Worm (Caenorhabditis elegans): Measurements from ENCODE around the gene gpch-1.

The gpch-1 gene

DNA sequence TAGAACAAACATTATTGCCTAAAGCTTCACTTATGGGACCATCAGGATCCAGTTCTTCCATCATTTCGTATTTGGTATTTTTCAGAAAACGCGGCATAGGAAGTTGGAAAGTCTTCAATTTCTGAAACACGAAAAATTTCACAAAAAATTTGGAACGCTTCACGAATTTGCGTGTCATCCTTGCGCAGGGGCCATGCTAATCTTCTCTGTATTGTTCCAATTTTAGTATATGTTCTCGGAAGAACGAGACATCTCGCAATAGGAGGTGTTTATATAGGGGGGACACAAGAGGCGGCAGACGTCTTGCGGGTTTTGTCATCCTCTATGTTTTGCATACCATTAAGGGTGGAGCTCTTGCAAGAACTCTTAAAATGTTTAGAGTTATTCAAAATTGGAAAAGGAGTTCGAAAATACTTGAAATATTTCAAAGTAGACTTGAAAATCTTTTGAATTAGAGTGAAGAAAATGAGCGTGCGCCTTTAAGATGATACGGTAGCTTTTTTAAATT lies 18.4 kb downstream of the gpch-1 start (continued):
- TF ChIP-seq snpc-4 (tag; optimal IDR thresholded peaks at IDR 0.05) = peak; percentile 96
- TF ChIP-seq mab-9 (GFP tag; IDR thresholded peaks at IDR 0.05) = peak; percentile 67
- TF ChIP-seq nhr-90 (tag; optimal IDR thresholded peaks at IDR 0.05; ENCODE audit: poor library complexity) = peak; percentile 27
- peak in 1 of 2 experiments; percentile 26 for TF ChIP-seq efl-1 (optimal IDR thresholded peaks at IDR 0.05)
- TF ChIP-seq efl-1 (GFP tag; optimal IDR thresholded peaks at IDR 0.05 in 1 of 2) = peak in 1 of 2 experiments; percentile 88

- no peak for TF ChIP-seq egl-27 (tag; optimal IDR thresholded peaks at IDR 0.05)
- no peak for TF ChIP-seq C34B4.2 (tag; optimal IDR thresholded peaks at IDR 0.05)
- no peak for TF ChIP-seq unc-62 (GFP tag; optimal IDR thresholded peaks at IDR 0.05)
- TF ChIP-seq hlh-4 (tag; optimal IDR thresholded peaks at IDR 0.05) = no peak
- peak; percentile 22 for TF ChIP-seq snpc-4 (tag; optimal IDR thresholded peaks at IDR 0.05)
- TF ChIP-seq efl-1 (optimal IDR thresholded peaks at IDR 0.05) = peak in 1 of 2 experiments; percentile 10
- TF ChIP-seq efl-1 (GFP tag; optimal IDR thresholded peaks at IDR 0.05 in 1 of 2) = peak in 1 of 2 experiments; percentile 63
- TF ChIP-seq unc-30 (tag; optimal IDR thresholded peaks at IDR 0.05) = no peak
- no peak for TF ChIP-seq tlp-1 (tag; optimal IDR thresholded peaks at IDR 0.05)
- no peak for TF ChIP-seq grh-1 (GFP tag; IDR thresholded peaks at IDR 0.05)
- peak in 1 of 2 experiments; percentile 13 for TF ChIP-seq lin-35 (GFP tag; optimal IDR thresholded peaks at IDR 0.05)
- no peak for TF ChIP-seq unc-98 (GFP tag; IDR thresholded peaks at IDR 0.05)
- TF ChIP-seq C16A3.4 (tag; optimal IDR thresholded peaks at IDR 0.05) = no peak
- TF ChIP-seq vab-15 (tag; optimal IDR thresholded peaks at IDR 0.05) = no peak
- TF ChIP-seq lin-39 (tag; optimal IDR thresholded peaks at IDR 0.05) = no peak
- TF ChIP-seq nhr-84 (tag; optimal IDR thresholded peaks at IDR 0.05) = no peak
- no peak for TF ChIP-seq elt-3 (tag; optimal IDR thresholded peaks at IDR 0.05)
- no peak for TF ChIP-seq mep-1 (tag; optimal IDR thresholded peaks at IDR 0.05)
- TF ChIP-seq rnt-1 (tag; optimal IDR thresholded peaks at IDR 0.05) = peak; percentile 28
- no peak for TF ChIP-seq ceh-88 (GFP tag; IDR thresholded peaks at IDR 0.05)
- no peak for TF ChIP-seq mab-9 (GFP tag; IDR thresholded peaks at IDR 0.05)
- no peak for TF ChIP-seq nhr-77 (tag; optimal IDR thresholded peaks at IDR 0.05)
- no peak for TF ChIP-seq nhr-20 (tag; optimal IDR thresholded peaks at IDR 0.05)
- no peak for TF ChIP-seq nhr-76 (tag; optimal IDR thresholded peaks at IDR 0.05)
- no peak for TF ChIP-seq irx-1 (tag; optimal IDR thresholded peaks at IDR 0.05)
- TF ChIP-seq sptf-1 (tag; optimal IDR thresholded peaks at IDR 0.05) = no peak
- TF ChIP-seq nhr-237 (tag; optimal IDR thresholded peaks at IDR 0.05) = no peak
Measured at ce11 chrIII:4428797-4429196, 20.4 kb downstream of the gpch-1 start.

DNA sequence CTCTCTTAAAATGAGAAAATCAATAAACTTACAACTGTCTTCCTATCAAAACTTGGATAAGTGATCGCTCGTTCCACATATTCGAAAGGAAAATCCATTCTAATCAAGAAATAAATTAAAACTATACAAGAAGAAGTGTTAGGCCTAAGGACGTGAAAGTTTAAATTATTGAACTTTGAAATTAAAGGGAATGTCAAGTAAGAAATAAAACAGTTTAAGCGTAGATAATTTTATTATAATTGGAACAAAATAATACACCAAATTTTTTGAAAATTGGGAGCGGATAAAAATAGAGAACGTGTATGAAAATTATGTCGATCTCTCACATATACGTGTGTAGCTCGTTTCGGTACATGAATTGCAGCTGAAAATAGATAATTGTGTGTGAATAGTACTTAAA lies 21.1 kb downstream of the gpch-1 start, which contains the start of gene C28A5.6:
Gene C28A5.6 (minus strand): TSS at position 101 of the 400 bp plus-strand sequence.
- TF ChIP-seq nhr-85 (tag) = no peak
- no peak for TF ChIP-seq lin-35 (GFP tag; optimal IDR thresholded peaks at IDR 0.05)
- TF ChIP-seq isw-1 (GFP tag; IDR thresholded peaks at IDR 0.05) = no peak
- no peak for TF ChIP-seq fos-1 (tag; optimal IDR thresholded peaks at IDR 0.05)
- TF ChIP-seq ama-1 (optimal IDR thresholded peaks at IDR 0.05) = no peak
- TF ChIP-seq elt-2 (tag; optimal IDR thresholded peaks at IDR 0.05) = no peak
- TF ChIP-seq lin-15B (tag; optimal IDR thresholded peaks at IDR 0.05) = no peak
- TF ChIP-seq unc-86 (tag; optimal IDR thresholded peaks at IDR 0.05) = no peak
- no peak for TF ChIP-seq sptf-1 (tag; optimal IDR thresholded peaks at IDR 0.05)
- TF ChIP-seq ztf-4 (tag; optimal IDR thresholded peaks at IDR 0.05) = no peak
- no peak for TF ChIP-seq lin-39 (tag; optimal IDR thresholded peaks at IDR 0.05)
- no peak for TF ChIP-seq efl-3 (GFP tag; optimal IDR thresholded peaks at IDR 0.05)
- no peak for TF ChIP-seq rnt-1 (tag; optimal IDR thresholded peaks at IDR 0.05)
- TF ChIP-seq alr-1 (tag; optimal IDR thresholded peaks at IDR 0.05; ENCODE audit: borderline replicate concordance) = no peak
- no peak for TF ChIP-seq nhr-12 (tag; optimal IDR thresholded peaks at IDR 0.05)

Data from whole organism, L1 larva.